Worm (Caenorhabditis elegans): ENCODE measurements around the gene C34E11.2.

DNA sequence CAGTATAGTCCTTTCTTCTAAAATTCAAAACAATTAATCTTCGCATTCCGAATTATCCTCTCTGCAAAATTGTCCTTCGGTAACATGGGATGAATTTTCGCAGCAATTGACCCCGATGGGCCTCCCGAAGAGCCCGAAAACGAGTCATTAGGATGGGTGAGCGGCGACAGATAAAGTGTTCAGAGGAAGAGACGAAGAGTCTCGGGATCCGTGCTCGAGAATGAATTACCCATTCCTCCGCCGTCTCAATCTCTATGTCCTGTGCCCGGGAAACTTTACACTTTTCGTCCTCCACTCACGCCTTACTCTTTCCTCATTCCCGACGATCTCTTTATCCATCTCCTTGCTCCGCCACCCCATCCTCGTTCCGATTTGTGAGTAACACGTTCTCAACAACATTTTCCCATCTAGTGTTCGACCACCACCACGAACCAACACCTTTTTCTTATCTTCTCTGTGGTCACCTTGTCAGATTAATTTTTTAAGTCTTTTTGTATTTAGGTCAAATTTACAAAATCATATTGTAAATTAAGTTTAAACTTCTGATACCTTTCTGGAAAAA is 6.7 kb upstream of the C34E11.2 start:
- TF ChIP-seq dao-5 (tag; optimal IDR thresholded peaks at IDR 0.05) (no peak), him-1 (tag; optimal IDR thresholded peaks at IDR 0.05) (no peak)

Data from whole organism, L4/young adult.